Fruit fly (Drosophila melanogaster) whole organism, embryonic: ENCODE measurements around the gene CG15332.

Experiments
- CG10147 ChIP-seq: fragments of 200-800 bp; sonication (Bioruptor generic); optimal IDR thresholded peaks from 2 replicates; lab custom pipeline; 2019; ENCODE audit warnings: missing biosample characterization, mild to moderate bottlenecking, missing genetic modification characterization, moderate library complexity
- CG11085 ChIP-seq: fragments of 200-800 bp; sonication (Bioruptor generic); IDR thresholded peaks from 2 replicates; pipeline ENCODE4 v1.3.6; 2022; ENCODE audit warnings: missing biosample characterization, missing genetic modification characterization
- CG11560 ChIP-seq: fragments of 200-800 bp; sonication (Bioruptor generic); IDR thresholded peaks from 3 replicates; pipeline ENCODE4 v1.3.6; 2022; ENCODE audit warnings: missing biosample characterization, missing genetic modification characterization
- CG12071 ChIP-seq: fragments of 200-800 bp; sonication (Bioruptor generic); optimal IDR thresholded peaks from 3 replicates; lab custom pipeline; 2018; ENCODE audit warnings: missing biosample characterization, mild to moderate bottlenecking, missing genetic modification characterization
- CG12299 ChIP-seq: fragments of 200-800 bp; sonication (Bioruptor generic); optimal IDR thresholded peaks from 2 replicates; lab custom pipeline; 2018; ENCODE audit warnings: missing biosample characterization, mild to moderate bottlenecking, missing genetic modification characterization
- CG12391 ChIP-seq: fragments of 200-800 bp; sonication (Bioruptor generic); optimal IDR thresholded peaks from 3 replicates; lab custom pipeline; 2018; ENCODE audit warnings: missing biosample characterization, mild to moderate bottlenecking, missing genetic modification characterization, moderate library complexity
- CG13775 ChIP-seq: fragments of 200-800 bp; sonication (Bioruptor generic); optimal IDR thresholded peaks from 3 replicates; lab custom pipeline; 2017; ENCODE audit warnings: missing biosample characterization, mild to moderate bottlenecking, missing genetic modification characterization
- CG14014 ChIP-seq: fragments of 200-800 bp; sonication (Bioruptor generic); IDR thresholded peaks from 2 replicates; pipeline ENCODE4 v1.3.6; 2022; ENCODE audit warnings: missing biosample characterization, missing genetic modification characterization
- CG14050 ChIP-seq: fragments of 200-800 bp; sonication (Bioruptor generic); IDR thresholded peaks from 3 replicates; pipeline ENCODE4 v1.3.6; 2022; ENCODE audit warnings: missing biosample characterization, missing genetic modification characterization
- CG14441 ChIP-seq: fragments of 200-800 bp; sonication (Bioruptor generic); IDR thresholded peaks from 2 replicates; pipeline ENCODE4 v1.3.6; 2022; ENCODE audit warnings: missing biosample characterization, missing genetic modification characterization
- CG14860 ChIP-seq: fragments of 200-800 bp; sonication (Bioruptor generic); IDR thresholded peaks from 3 replicates; pipeline ENCODE4 v1.3.6; 2022; ENCODE audit warnings: missing biosample characterization, missing genetic modification characterization; ENCODE audit not compliant: partially characterized antibody
- CG17802 ChIP-seq: fragments of 200-800 bp; sonication (Bioruptor generic); optimal IDR thresholded peaks from 2 replicates; lab custom pipeline; 2018; ENCODE audit warnings: missing biosample characterization, mild to moderate bottlenecking, missing genetic modification characterization, moderate library complexity
- CG17829 ChIP-seq: fragments of 200-800 bp; optimal IDR thresholded peaks from 2 replicates; lab custom pipeline; 2019; ENCODE audit warnings: missing biosample characterization, mild to moderate bottlenecking, missing genetic modification characterization, moderate library complexity
- CG31224 ChIP-seq: fragments of 200-800 bp; sonication (Bioruptor generic); IDR thresholded peaks from 2 replicates; pipeline ENCODE4 v1.3.6; 2022; ENCODE audit warnings: missing biosample characterization, missing genetic modification characterization
- CG31441 ChIP-seq: fragments of 200-800 bp; sonication (Bioruptor generic); IDR thresholded peaks from 2 replicates; pipeline ENCODE4 v1.3.6; 2022; ENCODE audit warnings: missing biosample characterization, missing genetic modification characterization
- CG33557 ChIP-seq: fragments of 200-800 bp; sonication (Bioruptor generic); optimal IDR thresholded peaks from 2 replicates; lab custom pipeline; 2019; ENCODE audit warnings: missing biosample characterization, mild to moderate bottlenecking, missing genetic modification characterization, moderate library complexity
- CG4707 ChIP-seq: fragments of 200-800 bp; sonication (Bioruptor generic); optimal IDR thresholded peaks from 2 replicates; lab custom pipeline; 2018; ENCODE audit warnings: missing biosample characterization, mild to moderate bottlenecking, missing genetic modification characterization, moderate library complexity
- CG4854 ChIP-seq: fragments of 200-800 bp; sonication (Bioruptor generic); optimal IDR thresholded peaks from 2 replicates; lab custom pipeline; 2016; ENCODE audit warnings: missing biosample characterization, missing genetic modification characterization, inconsistent platforms
- CG6689 ChIP-seq: fragments of 200-800 bp; sonication (Bioruptor generic); IDR thresholded peaks from 2 replicates; pipeline ENCODE4 v1.3.6; 2022; ENCODE audit warnings: missing biosample characterization, missing genetic modification characterization
- CG6765 ChIP-seq: fragments of 200-800 bp; sonication (Bioruptor generic); optimal IDR thresholded peaks from 3 replicates; lab custom pipeline; 2017; ENCODE audit warnings: missing biosample characterization, mild to moderate bottlenecking, missing genetic modification characterization
- Chrac-16 ChIP-seq: fragments of 200-800 bp; sonication (Bioruptor generic); optimal IDR thresholded peaks from 3 replicates; lab custom pipeline; 2016; ENCODE audit warnings: missing biosample characterization, missing genetic modification characterization
- Eip74EF ChIP-seq, 2 experiments: fragments of 200-800 bp in 1 of 2; fragments of >200 bp in 1 of 2; sonication (Bioruptor generic) in 1 of 2; optimal IDR thresholded peaks; 2 replicates each; lab custom pipeline; 2017 to 2019; ENCODE audit warnings: missing biosample characterization in 2 of 2, missing genetic modification characterization in 2 of 2, mild to moderate bottlenecking in 1 of 2, moderate library complexity in 1 of 2
- Elba2 ChIP-seq: fragments of 200-800 bp; sonication (Bioruptor generic); optimal IDR thresholded peaks from 3 replicates; lab custom pipeline; 2016; ENCODE audit warnings: missing biosample characterization, missing genetic modification characterization
- Fer3 ChIP-seq: fragments of 200-800 bp; sonication (Bioruptor generic); optimal IDR thresholded peaks from 2 replicates; lab custom pipeline; 2018; ENCODE audit warnings: missing biosample characterization, mild to moderate bottlenecking, missing genetic modification characterization, moderate library complexity
- HLH3B ChIP-seq: fragments of 200-800 bp; sonication (Bioruptor generic); IDR thresholded peaks from 2 replicates; pipeline ENCODE4 v1.3.6; 2022; ENCODE audit warnings: missing biosample characterization, missing genetic modification characterization
- HmgD ChIP-seq: fragments of 200-800 bp; sonication (Bioruptor generic); optimal IDR thresholded peaks from 3 replicates; lab custom pipeline; 2016; ENCODE audit warnings: missing biosample characterization, missing genetic modification characterization
- Mrtf ChIP-seq: fragments of 200-800 bp; sonication (Bioruptor generic); IDR thresholded peaks from 3 replicates; pipeline ENCODE4 v1.3.6; 2022; ENCODE audit warnings: missing biosample characterization, missing genetic modification characterization
- NK7.1 ChIP-seq: fragments of 200-800 bp; sonication (Bioruptor generic); optimal IDR thresholded peaks from 3 replicates; lab custom pipeline; 2016; ENCODE audit warnings: missing biosample characterization, missing genetic modification characterization
- Oli ChIP-seq: fragments of 200-800 bp; sonication (Bioruptor generic); optimal IDR thresholded peaks from 2 replicates; lab custom pipeline; 2018; ENCODE audit warnings: missing biosample characterization, mild to moderate bottlenecking, missing genetic modification characterization, moderate library complexity
- Rfx ChIP-seq: fragments of 200-800 bp; sonication (Bioruptor generic); IDR thresholded peaks from 2 replicates; pipeline ENCODE4 v1.3.6; 2022; ENCODE audit warnings: missing biosample characterization, missing genetic modification characterization
- Rx ChIP-seq: fragments of 200-800 bp; sonication (Bioruptor generic); IDR thresholded peaks from 2 replicates; pipeline ENCODE4 v1.3.6; 2022; ENCODE audit warnings: missing biosample characterization, missing genetic modification characterization
- Sry-β ChIP-seq: fragments of 200-800 bp; sonication (Bioruptor generic); optimal IDR thresholded peaks from 2 replicates; lab custom pipeline; 2018; ENCODE audit warnings: missing biosample characterization, mild to moderate bottlenecking, missing genetic modification characterization, moderate library complexity
- Stat92E ChIP-seq, 3 experiments: fragments of >200 bp in 2 of 3; fragments of 200-800 bp in 1 of 3; sonication (Bioruptor generic) in 1 of 3; optimal IDR thresholded peaks; 2 replicates each; lab custom pipeline; 2017 to 2019; ENCODE audit warnings: missing biosample characterization in 3 of 3, missing genetic modification characterization in 3 of 3, mild to moderate bottlenecking in 1 of 3, moderate library complexity in 1 of 3
- Trl ChIP-seq, 3 experiments: fragments of >200 bp in 2 of 3; fragments of 200-800 bp in 1 of 3; sonication (Bioruptor generic) in 1 of 3; optimal IDR thresholded peaks; 2 replicates in 1 of 3; 3 replicates in 2 of 3; lab custom pipeline; 2016 to 2017; ENCODE audit warnings: missing biosample characterization in 1 of 3, missing genetic modification characterization in 1 of 3
- YL-1 ChIP-seq: fragments of 200-800 bp; sonication (Bioruptor generic); optimal IDR thresholded peaks from 3 replicates; lab custom pipeline; 2017; ENCODE audit warnings: missing biosample characterization, mild to moderate bottlenecking, missing genetic modification characterization
- chn ChIP-seq: fragments of 200-800 bp; sonication (Bioruptor generic); optimal IDR thresholded peaks from 2 replicates; lab custom pipeline; 2016; ENCODE audit warnings: missing biosample characterization, missing genetic modification characterization
- disco-r ChIP-seq: fragments of 200-800 bp; sonication (Bioruptor generic); optimal IDR thresholded peaks from 2 replicates; lab custom pipeline; 2016; ENCODE audit warnings: missing biosample characterization, missing genetic modification characterization
- eve ChIP-seq, 2 experiments: fragments of >200 bp; optimal IDR thresholded peaks; 2 replicates each; lab custom pipeline; 2017; ENCODE audit warnings: missing biosample characterization in 2 of 2, missing genetic modification characterization in 2 of 2
- ken ChIP-seq: fragments of 200-800 bp; sonication (Bioruptor generic); IDR thresholded peaks from 3 replicates; pipeline ENCODE4 v1.3.6; 2022; ENCODE audit warnings: missing biosample characterization, missing genetic modification characterization
- nerfin-1 ChIP-seq: fragments of 200-800 bp; sonication (Bioruptor generic); optimal IDR thresholded peaks from 3 replicates; lab custom pipeline; 2019; ENCODE audit warnings: missing biosample characterization, mild to moderate bottlenecking, missing genetic modification characterization, moderate library complexity
- odd ChIP-seq: fragments of 200-800 bp; sonication (Bioruptor generic); optimal IDR thresholded peaks from 2 replicates; lab custom pipeline; 2017; ENCODE audit warnings: missing biosample characterization, mild to moderate bottlenecking, missing genetic modification characterization
- peb ChIP-seq: fragments of 200-800 bp; sonication (Bioruptor generic); IDR thresholded peaks from 2 replicates; pipeline ENCODE4 v1.3.6; 2022; ENCODE audit warnings: missing biosample characterization, missing genetic modification characterization
- pnt ChIP-seq: fragments of 200-800 bp; sonication (Bioruptor generic); optimal IDR thresholded peaks from 3 replicates; lab custom pipeline; 2016; ENCODE audit warnings: missing biosample characterization, missing genetic modification characterization
- prd ChIP-seq, 3 experiments: fragments of >200 bp in 2 of 3; fragments of 200-800 bp in 1 of 3; sonication (Bioruptor generic) in 1 of 3; optimal IDR thresholded peaks in 2 of 3; IDR thresholded peaks in 1 of 3; 2 replicates in 2 of 3; 3 replicates in 1 of 3; pipeline versions ENCODE4 v1.3.6 to Lab custom; 2017 to 2022; ENCODE audit warnings: missing biosample characterization in 1 of 3, missing genetic modification characterization in 1 of 3
- salm ChIP-seq: fragments of 200-800 bp; sonication (Bioruptor generic); optimal IDR thresholded peaks from 2 replicates; lab custom pipeline; 2018; ENCODE audit warnings: missing biosample characterization, mild to moderate bottlenecking, missing genetic modification characterization
- sug ChIP-seq: fragments of 200-800 bp; optimal IDR thresholded peaks from 2 replicates; lab custom pipeline; 2019; ENCODE audit warnings: missing biosample characterization, mild to moderate bottlenecking, missing genetic modification characterization, moderate library complexity
- tap ChIP-seq: fragments of 200-800 bp; optimal IDR thresholded peaks from 3 replicates; lab custom pipeline; 2019; ENCODE audit warnings: missing biosample characterization, mild to moderate bottlenecking, missing genetic modification characterization, moderate library complexity
- tgo ChIP-seq: fragments of 200-800 bp; sonication (Bioruptor generic); IDR thresholded peaks from 3 replicates; pipeline ENCODE4 v1.3.6; 2022; ENCODE audit warnings: missing biosample characterization, missing genetic modification characterization
- toy ChIP-seq: fragments of 200-800 bp; sonication (Bioruptor generic); IDR thresholded peaks from 2 replicates; pipeline ENCODE4 v1.3.6; 2022; ENCODE audit warnings: missing biosample characterization, missing genetic modification characterization
- vnd ChIP-seq: fragments of 200-800 bp; sonication (Bioruptor generic); IDR thresholded peaks from 3 replicates; pipeline ENCODE4 v1.3.6; 2022; ENCODE audit warnings: missing biosample characterization, missing genetic modification characterization; ENCODE audit not compliant: partially characterized antibody
- zen2 ChIP-seq: fragments of 200-800 bp; sonication (Bioruptor generic); IDR thresholded peaks from 3 replicates; pipeline ENCODE4 v1.3.6; 2022; ENCODE audit warnings: missing biosample characterization, missing genetic modification characterization; ENCODE audit not compliant: partially characterized antibody

The CG15332 gene

DNA sequence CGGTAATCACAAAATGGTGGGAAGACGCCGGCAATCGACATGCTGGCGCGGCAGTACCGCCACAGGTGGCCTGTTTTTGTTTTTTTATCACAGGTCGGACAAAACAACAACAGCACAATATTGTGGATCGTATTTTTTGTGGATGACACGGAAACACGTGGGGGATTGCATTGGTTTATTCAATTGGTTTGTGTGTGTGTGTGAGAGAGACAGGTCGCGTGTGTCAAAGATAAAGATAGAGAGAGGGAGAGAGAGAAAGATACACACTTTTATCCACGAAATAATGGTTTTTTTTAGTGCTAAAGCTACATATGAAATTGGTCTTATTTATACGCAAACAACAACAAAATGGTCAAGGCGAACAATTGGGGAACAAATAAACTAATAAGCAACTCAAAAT lies 3.2 kb upstream of the CG15332 start (continued):
- no peak for TF ChIP-seq CG11085
- no peak for TF ChIP-seq Rfx (GFP tag; lab: Robert Waterston, UW)
- TF ChIP-seq toy (GFP tag; lab: Robert Waterston, UW) = no peak
- no peak for TF ChIP-seq odd (GFP tag; lab: Kevin White, UChicago)
- no peak for TF ChIP-seq CG17802 (tag; lab: Kevin White, UChicago)
- TF ChIP-seq prd (optimal IDR thresholded peaks at IDR 0.05; lab: Kevin White, UChicago) = no peak
- no peak for TF ChIP-seq prd (GFP tag; IDR thresholded peaks at IDR 0.05; lab: Robert Waterston, UW)
- no peak for TF ChIP-seq CG10147 (GFP tag; lab: Kevin White, UChicago)
- no peak for TF ChIP-seq NK7.1
- TF ChIP-seq CG6765 = no peak
- TF ChIP-seq eve (GFP tag; optimal IDR thresholded peaks at IDR 0.05; lab: Kevin White, UChicago) = no peak
- TF ChIP-seq Oli (tag; lab: Kevin White, UChicago) = no peak
- peak; percentile 35 to 50 for TF ChIP-seq Trl (optimal IDR thresholded peaks at IDR 0.05; lab: Kevin White, UChicago)
- no peak for TF ChIP-seq Trl (GFP tag; optimal IDR thresholded peaks at IDR 0.05; lab: Kevin White, UChicago)
- TF ChIP-seq Mrtf (GFP tag; lab: Robert Waterston, UW) = no peak
- TF ChIP-seq salm = no peak
- TF ChIP-seq vnd = no peak
- TF ChIP-seq Sry-β = no peak
- no peak for TF ChIP-seq CG31224 (GFP tag; lab: Robert Waterston, UW)
- no peak for TF ChIP-seq CG33557 (GFP tag; lab: Kevin White, UChicago)
- no peak for TF ChIP-seq zen2
- TF ChIP-seq YL-1 = peak; percentile 2

DNA sequence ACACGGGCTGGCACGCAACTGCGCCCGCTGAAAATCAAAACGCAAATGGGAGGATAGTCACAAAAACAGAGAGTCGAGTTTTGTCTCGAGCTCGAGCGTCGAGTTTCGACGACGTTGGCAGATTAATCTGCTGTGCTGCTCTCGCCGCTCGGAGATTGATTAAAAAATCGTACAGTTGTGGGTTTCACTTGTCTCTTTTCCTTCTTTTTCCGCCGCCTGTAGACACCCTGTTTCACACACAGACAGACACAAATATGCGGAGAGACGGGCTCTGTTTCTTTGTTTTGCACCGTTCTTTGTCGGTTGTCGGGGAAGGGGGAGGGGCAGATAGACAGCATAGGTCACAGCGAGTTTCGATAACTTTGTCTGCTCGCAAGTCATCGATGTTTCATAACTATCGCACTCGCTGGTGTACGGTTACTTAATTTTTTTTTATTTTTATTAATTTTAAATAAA lies 8.9 kb downstream of the CG15332 start, which contains the start of gene orion:
Gene orion, minus strand, starts transcription at position 51 of the 456 bp plus-strand sequence.
- no peak for TF ChIP-seq CG14050 (GFP tag; lab: Robert Waterston, UW)
- TF ChIP-seq sug (tag; lab: Kevin White, UChicago) = no peak
- TF ChIP-seq CG11560 (tag; lab: Robert Waterston, UW) = no peak
- no peak for TF ChIP-seq CG31441 (GFP tag; lab: Robert Waterston, UW)
- no peak for TF ChIP-seq Rx (GFP tag; lab: Robert Waterston, UW)
- peak; percentile 8; the same call in 1 of the 2 replicates for TF ChIP-seq CG14441 (GFP tag; lab: Robert Waterston, UW)
- TF ChIP-seq CG12391 (tag; lab: Kevin White, UChicago) = peak; percentile 19
- TF ChIP-seq ken = no peak
- TF ChIP-seq Fer3 (tag; lab: Kevin White, UChicago) = no peak
- TF ChIP-seq nerfin-1 = peak; percentile 15
- peak; percentile 73 for TF ChIP-seq CG14860
- TF ChIP-seq tgo (GFP tag; lab: Robert Waterston, UW) = peak; percentile 22; the same call in 1 of the 3 replicates
- no peak for TF ChIP-seq CG4854 (GFP tag; lab: Kevin White, UChicago)
- no peak for TF ChIP-seq CG12299 (tag; lab: Kevin White, UChicago)
- TF ChIP-seq pnt (GFP tag; lab: Kevin White, UChicago) = no peak
- peak; percentile 11 for TF ChIP-seq CG13775 (GFP tag; lab: Kevin White, UChicago)
- no peak for TF ChIP-seq Eip74EF (GFP tag; optimal IDR thresholded peaks at IDR 0.05; lab: Kevin White, UChicago)
- no peak for TF ChIP-seq Elba2 (GFP tag; lab: Kevin White, UChicago)
- no peak for TF ChIP-seq CG12071 (GFP tag; lab: Kevin White, UChicago)
- no peak for TF ChIP-seq HmgD (GFP tag; lab: Kevin White, UChicago)
- TF ChIP-seq chn (GFP tag; lab: Kevin White, UChicago) = no peak
- no peak for TF ChIP-seq Stat92E (GFP tag; optimal IDR thresholded peaks at IDR 0.05; lab: Kevin White, UChicago)
- TF ChIP-seq disco-r (GFP tag; lab: Kevin White, UChicago) = no peak
- TF ChIP-seq Chrac-16 (GFP tag; lab: Kevin White, UChicago) = no peak
- TF ChIP-seq CG14014 = peak; percentile 22; the same call in 1 of the 2 replicates
- no peak for TF ChIP-seq CG4707 (GFP tag; lab: Kevin White, UChicago)
- no peak for TF ChIP-seq tap (tag; lab: Kevin White, UChicago)
- TF ChIP-seq HLH3B = no peak
- TF ChIP-seq CG17829 = peak; percentile 42
- no peak for TF ChIP-seq CG6689
- TF ChIP-seq peb (GFP tag; lab: Robert Waterston, UW) = no peak
